Worm (Caenorhabditis elegans) whole organism, early embryonic: Measurements from ENCODE around the gene tank-1.
A peak's percentile ranks its signal among the peaks of the same experiment; 100 is the strongest.

Experiments used
- aly-1 ChIP-seq: sonication (generic microtip); optimal IDR thresholded peaks from 2 replicates; lab custom pipeline; 2016; ENCODE audit warnings: missing genetic modification characterization, missing compliant biosample characterization
- ama-1 ChIP-seq: fragments of 150-350 bp; optimal IDR thresholded peaks from 2 replicates; lab custom pipeline; 2014
- ceh-13 ChIP-seq: fragments of 200-800 bp; sonication (Bioruptor generic); optimal IDR thresholded peaks from 2 replicates; lab custom pipeline; 2018; ENCODE audit warnings: mild to moderate bottlenecking, missing genetic modification characterization, missing compliant biosample characterization
- ceh-36 ChIP-seq: sonication (generic microtip); optimal IDR thresholded peaks from 2 replicates; lab custom pipeline; 2016; ENCODE audit warnings: missing genetic modification characterization, inconsistent platforms, missing compliant biosample characterization
- flt-1 ChIP-seq: fragments of 200-800 bp; sonication (Bioruptor generic); IDR thresholded peaks from 2 replicates; pipeline ENCODE4 v1.3.6; 2022; ENCODE audit warnings: missing genetic modification characterization, missing compliant biosample characterization
- hmbx-1 ChIP-seq: sonication (generic microtip); optimal IDR thresholded peaks from 2 replicates; lab custom pipeline; 2016; ENCODE audit warnings: mild to moderate bottlenecking, missing genetic modification characterization, missing compliant biosample characterization
- hmg-4 ChIP-seq: fragments of 200-800 bp; sonication (Bioruptor generic); optimal IDR thresholded peaks from 2 replicates; lab custom pipeline; 2018; ENCODE audit warnings: mild to moderate bottlenecking, missing genetic modification characterization, missing compliant biosample characterization
- pes-1 ChIP-seq: fragments of 200-800 bp; sonication (Bioruptor generic); IDR thresholded peaks from 2 replicates; pipeline ENCODE4 v1.3.6; 2022; ENCODE audit warnings: missing genetic modification reagents, missing genetic modification characterization, missing compliant biosample characterization
- scrt-1 ChIP-seq: fragments of 200-800 bp; sonication (Bioruptor generic); IDR thresholded peaks from 2 replicates; pipeline ENCODE4 v1.3.6; 2022; ENCODE audit warnings: missing genetic modification characterization, missing compliant biosample characterization
- sea-1 ChIP-seq: fragments of 200-800 bp; sonication (Bioruptor generic); conservative IDR thresholded peaks from 2 replicates; pipeline ENCODE4 v1.3.6; 2022; ENCODE audit warnings: missing genetic modification characterization, missing compliant biosample characterization
- tbx-37 ChIP-seq: fragments of 200-800 bp; sonication (Bioruptor generic); conservative IDR thresholded peaks from 2 replicates; pipeline ENCODE4 v1.3.6; 2022; ENCODE audit warnings: missing genetic modification reagents, missing genetic modification characterization, missing compliant biosample characterization

ce11 chrV:1236333-1237068 is 49.0 kb downstream of the tank-1 start:
- TF ChIP-seq sea-1 (GFP tag; lab: Robert Waterston, UW) (no peak), ama-1 (no peak), aly-1 (no peak), tbx-37 (GFP tag; lab: Robert Waterston, UW) (no peak), flt-1 (GFP tag; lab: Robert Waterston, UW) (no peak), scrt-1 (GFP tag; lab: Robert Waterston, UW) (no peak), pes-1 (no peak), ceh-13 (GFP tag; lab: Kevin White, UChicago) (no peak), hmbx-1 (tag; lab: Kevin White, UChicago) (no peak), ceh-36 (tag; lab: Kevin White, UChicago) (peak; percentile 90), hmg-4 (GFP tag; lab: Kevin White, UChicago) (no peak)
